Fruit fly (Drosophila melanogaster) whole organism, embryonic: ENCODE data around the gene Chd64.

ENCODE experiments used
- Asciz ChIP-seq: fragments of 200-800 bp; sonication (Bioruptor generic); optimal IDR thresholded peaks from 2 replicates; lab custom pipeline; 2017; ENCODE audit warnings: missing biosample characterization, mild to moderate bottlenecking, missing genetic modification characterization, missing genetic modification reagents
- CG10959 ChIP-seq: fragments of 200-800 bp; sonication (Bioruptor generic); IDR thresholded peaks from 2 replicates; pipeline ENCODE4 v1.3.6; 2022; ENCODE audit warnings: missing biosample characterization, missing genetic modification characterization
- CG11560 ChIP-seq: fragments of 200-800 bp; sonication (Bioruptor generic); IDR thresholded peaks from 3 replicates; pipeline ENCODE4 v1.3.6; 2022; ENCODE audit warnings: missing biosample characterization, missing genetic modification characterization
- CG12236 ChIP-seq: fragments of 200-800 bp; sonication (Bioruptor generic); optimal IDR thresholded peaks from 2 replicates; lab custom pipeline; 2016; ENCODE audit warnings: missing biosample characterization, missing genetic modification characterization
- CG12744 ChIP-seq: fragments of 200-800 bp; sonication (Bioruptor generic); optimal IDR thresholded peaks from 2 replicates; lab custom pipeline; 2016; ENCODE audit warnings: missing biosample characterization, missing genetic modification characterization
- CG13624 ChIP-seq: fragments of 200-800 bp; sonication (Bioruptor generic); optimal IDR thresholded peaks from 2 replicates; lab custom pipeline; 2016; ENCODE audit warnings: missing biosample characterization, missing genetic modification characterization
- CG14860 ChIP-seq: fragments of 200-800 bp; sonication (Bioruptor generic); IDR thresholded peaks from 3 replicates; pipeline ENCODE4 v1.3.6; 2022; ENCODE audit warnings: missing biosample characterization, missing genetic modification characterization; ENCODE audit not compliant: partially characterized antibody
- CG1603 ChIP-seq: fragments of 200-800 bp; sonication (Bioruptor generic); optimal IDR thresholded peaks from 2 replicates; lab custom pipeline; 2019; ENCODE audit warnings: missing biosample characterization, mild to moderate bottlenecking, missing genetic modification characterization, moderate library complexity
- CG17612 ChIP-seq: fragments of 200-800 bp; sonication (Bioruptor generic); IDR thresholded peaks from 2 replicates; pipeline ENCODE4 v1.3.6; 2022; ENCODE audit warnings: missing biosample characterization, missing genetic modification characterization
- CG1792 ChIP-seq: fragments of 200-800 bp; sonication (Bioruptor generic); optimal IDR thresholded peaks from 2 replicates; lab custom pipeline; 2016; ENCODE audit warnings: missing biosample characterization, missing genetic modification characterization
- CG18764 ChIP-seq: fragments of 200-800 bp; sonication (Bioruptor generic); optimal IDR thresholded peaks from 3 replicates; lab custom pipeline; 2016; ENCODE audit warnings: missing biosample characterization, missing genetic modification characterization
- CG3163 ChIP-seq: fragments of 200-800 bp; sonication (Bioruptor generic); optimal IDR thresholded peaks from 3 replicates; lab custom pipeline; 2016; ENCODE audit warnings: missing biosample characterization, missing genetic modification characterization
- CG4617 ChIP-seq: fragments of 200-800 bp; sonication (Bioruptor generic); optimal IDR thresholded peaks from 3 replicates; lab custom pipeline; 2016; ENCODE audit warnings: missing biosample characterization, missing genetic modification characterization, borderline replicate concordance
- CG5245 ChIP-seq: fragments of 200-800 bp; sonication (Bioruptor generic); optimal IDR thresholded peaks from 3 replicates; lab custom pipeline; 2016; ENCODE audit warnings: missing biosample characterization, missing genetic modification characterization
- CG7556 ChIP-seq: fragments of 200-800 bp; sonication (Bioruptor generic); optimal IDR thresholded peaks from 2 replicates; lab custom pipeline; 2017; ENCODE audit warnings: missing biosample characterization, mild to moderate bottlenecking, missing genetic modification characterization
- CG7786 ChIP-seq: fragments of 200-800 bp; sonication (Bioruptor generic); optimal IDR thresholded peaks from 2 replicates; lab custom pipeline; 2016; ENCODE audit warnings: missing biosample characterization, missing genetic modification characterization
- CG7928 ChIP-seq: fragments of 200-800 bp; sonication (Bioruptor generic); optimal IDR thresholded peaks from 2 replicates; lab custom pipeline; 2017; ENCODE audit warnings: missing biosample characterization, mild to moderate bottlenecking, missing genetic modification characterization
- CG7987 ChIP-seq: fragments of 200-800 bp; sonication (Bioruptor generic); optimal IDR thresholded peaks from 2 replicates; lab custom pipeline; 2018; ENCODE audit warnings: missing biosample characterization, mild to moderate bottlenecking, missing genetic modification characterization, moderate library complexity
- CG8924 ChIP-seq: fragments of 200-800 bp; optimal IDR thresholded peaks from 3 replicates; lab custom pipeline; 2019; ENCODE audit warnings: missing biosample characterization, mild to moderate bottlenecking, missing genetic modification characterization, moderate library complexity
- CHES-1-like ChIP-seq: fragments of 200-800 bp; sonication (Bioruptor generic); optimal IDR thresholded peaks from 2 replicates; lab custom pipeline; 2016; ENCODE audit warnings: missing biosample characterization, missing genetic modification characterization
- CrebB ChIP-seq: fragments of 200-800 bp; sonication (Bioruptor generic); optimal IDR thresholded peaks from 3 replicates; lab custom pipeline; 2018; ENCODE audit warnings: missing biosample characterization, mild to moderate bottlenecking, missing genetic modification characterization
- D19B ChIP-seq: fragments of 200-800 bp; sonication (Bioruptor generic); optimal IDR thresholded peaks from 2 replicates; lab custom pipeline; 2017; ENCODE audit warnings: missing biosample characterization, mild to moderate bottlenecking, missing genetic modification characterization
- Dad ChIP-seq: fragments of 200-800 bp; sonication (Bioruptor generic); optimal IDR thresholded peaks from 3 replicates; lab custom pipeline; 2016; ENCODE audit warnings: missing biosample characterization, missing genetic modification characterization
- Dfd ChIP-seq, 2 experiments: fragments of >200 bp; optimal IDR thresholded peaks; 2 replicates each; lab custom pipeline; 2017; ENCODE audit warnings: missing biosample characterization in 2 of 2, missing genetic modification characterization in 2 of 2
- Doc2 ChIP-seq: fragments of 200-800 bp; sonication (Bioruptor generic); IDR thresholded peaks from 2 replicates; pipeline ENCODE4 v1.3.6; 2022; ENCODE audit warnings: missing biosample characterization, missing genetic modification characterization
- Drgx ChIP-seq: fragments of 200-800 bp; sonication (Bioruptor generic); IDR thresholded peaks from 2 replicates; pipeline ENCODE4 v1.3.6; 2022; ENCODE audit warnings: missing biosample characterization, missing genetic modification characterization
- Lpt ChIP-seq: fragments of >200 bp; optimal IDR thresholded peaks from 2 replicates; lab custom pipeline; 2018; ENCODE audit warnings: missing biosample characterization, missing genetic modification characterization
- MTF-1 ChIP-seq: fragments of 200-800 bp; sonication (Bioruptor generic); optimal IDR thresholded peaks from 2 replicates; lab custom pipeline; 2018; ENCODE audit warnings: missing biosample characterization, mild to moderate bottlenecking, missing genetic modification characterization, borderline replicate concordance
- Pdp1 ChIP-seq, 2 experiments: fragments of 200-800 bp; sonication (Bioruptor generic); optimal IDR thresholded peaks; 3 replicates each; lab custom pipeline; 2016; ENCODE audit warnings: missing biosample characterization in 2 of 2, missing genetic modification characterization in 2 of 2, mild to moderate bottlenecking in 1 of 2, moderate library complexity in 1 of 2
- Rfx ChIP-seq: fragments of 200-800 bp; sonication (Bioruptor generic); IDR thresholded peaks from 2 replicates; pipeline ENCODE4 v1.3.6; 2022; ENCODE audit warnings: missing biosample characterization, missing genetic modification characterization
- YL-1 ChIP-seq: fragments of 200-800 bp; sonication (Bioruptor generic); optimal IDR thresholded peaks from 3 replicates; lab custom pipeline; 2017; ENCODE audit warnings: missing biosample characterization, mild to moderate bottlenecking, missing genetic modification characterization
- ase ChIP-seq: fragments of 200-800 bp; sonication (Bioruptor generic); IDR thresholded peaks from 3 replicates; pipeline ENCODE4 v1.3.6; 2022; ENCODE audit warnings: missing biosample characterization, missing genetic modification characterization
- bcd ChIP-seq: fragments of 200-800 bp; sonication (Bioruptor generic); optimal IDR thresholded peaks from 2 replicates; lab custom pipeline; 2017; ENCODE audit warnings: missing biosample characterization, mild to moderate bottlenecking, missing genetic modification characterization
- chif ChIP-seq, 2 experiments: fragments of 200-800 bp; sonication (Bioruptor generic); optimal IDR thresholded peaks; 3 replicates each; lab custom pipeline; 2016; ENCODE audit warnings: missing biosample characterization in 2 of 2, missing genetic modification characterization in 2 of 2
- chinmo ChIP-seq: fragments of 200-800 bp; sonication (Bioruptor generic); IDR thresholded peaks from 4 replicates; pipeline ENCODE4 v1.3.6; 2022; ENCODE audit warnings: missing biosample characterization, missing genetic modification characterization; ENCODE audit not compliant: partially characterized antibody
- dimm ChIP-seq: fragments of 200-800 bp; sonication (Bioruptor generic); IDR thresholded peaks from 2 replicates; pipeline ENCODE4 v1.3.6; 2022; ENCODE audit warnings: missing biosample characterization, missing genetic modification characterization
- disco-r ChIP-seq: fragments of 200-800 bp; sonication (Bioruptor generic); optimal IDR thresholded peaks from 2 replicates; lab custom pipeline; 2016; ENCODE audit warnings: missing biosample characterization, missing genetic modification characterization
- inv ChIP-seq: fragments of 200-800 bp; sonication (Bioruptor generic); IDR thresholded peaks from 2 replicates; pipeline ENCODE4 v1.3.6; 2022; ENCODE audit warnings: missing biosample characterization, missing genetic modification characterization; ENCODE audit not compliant: partially characterized antibody
- jing ChIP-seq: fragments of 200-800 bp; sonication (Bioruptor generic); optimal IDR thresholded peaks from 2 replicates; lab custom pipeline; 2018; ENCODE audit warnings: missing biosample characterization, mild to moderate bottlenecking, missing genetic modification characterization
- jumu ChIP-seq: fragments of 200-800 bp; sonication (Bioruptor generic); optimal IDR thresholded peaks from 3 replicates; lab custom pipeline; 2016; ENCODE audit warnings: missing biosample characterization, missing genetic modification characterization
- mld ChIP-seq: fragments of 200-800 bp; sonication (Bioruptor generic); IDR thresholded peaks from 3 replicates; pipeline ENCODE4 v1.3.6; 2022; ENCODE audit warnings: missing biosample characterization, missing genetic modification characterization; ENCODE audit not compliant: partially characterized antibody
- pb ChIP-seq: fragments of 200-800 bp; sonication (Bioruptor generic); optimal IDR thresholded peaks from 3 replicates; lab custom pipeline; 2016; ENCODE audit warnings: missing biosample characterization, missing genetic modification characterization
- pros ChIP-seq: fragments of 200-800 bp; sonication (Bioruptor generic); optimal IDR thresholded peaks from 3 replicates; lab custom pipeline; 2019; ENCODE audit warnings: missing biosample characterization, mild to moderate bottlenecking, missing genetic modification characterization, moderate library complexity
- schlank ChIP-seq: fragments of 200-800 bp; sonication (Bioruptor generic); optimal IDR thresholded peaks from 2 replicates; lab custom pipeline; 2018; ENCODE audit warnings: missing biosample characterization, mild to moderate bottlenecking, missing genetic modification characterization
- shn ChIP-seq: fragments of 200-800 bp; sonication (Bioruptor generic); optimal IDR thresholded peaks from 3 replicates; lab custom pipeline; 2016; ENCODE audit warnings: missing biosample characterization, missing genetic modification characterization
- sqz ChIP-seq: fragments of 200-800 bp; sonication (Bioruptor generic); optimal IDR thresholded peaks from 3 replicates; lab custom pipeline; 2018; ENCODE audit warnings: missing biosample characterization, mild to moderate bottlenecking, missing genetic modification characterization
- ssp ChIP-seq: fragments of 200-800 bp; sonication (Bioruptor generic); IDR thresholded peaks from 2 replicates; pipeline ENCODE4 v1.3.6; 2022; ENCODE audit warnings: missing biosample characterization, missing genetic modification characterization
- tup ChIP-seq: fragments of 200-800 bp; sonication (Bioruptor generic); optimal IDR thresholded peaks from 2 replicates; lab custom pipeline; 2016; ENCODE audit warnings: missing biosample characterization, mild to moderate bottlenecking, missing genetic modification characterization, moderate library complexity
- twi ChIP-seq: fragments of 200-800 bp; optimal IDR thresholded peaks from 2 replicates; lab custom pipeline; 2019; ENCODE audit warnings: missing biosample characterization, mild to moderate bottlenecking, missing genetic modification characterization, moderate library complexity
- zfh2 ChIP-seq: fragments of 200-800 bp; sonication (Bioruptor generic); optimal IDR thresholded peaks from 2 replicates; lab custom pipeline; 2016; ENCODE audit warnings: missing biosample characterization, missing genetic modification characterization

The Chd64 gene

DNA sequence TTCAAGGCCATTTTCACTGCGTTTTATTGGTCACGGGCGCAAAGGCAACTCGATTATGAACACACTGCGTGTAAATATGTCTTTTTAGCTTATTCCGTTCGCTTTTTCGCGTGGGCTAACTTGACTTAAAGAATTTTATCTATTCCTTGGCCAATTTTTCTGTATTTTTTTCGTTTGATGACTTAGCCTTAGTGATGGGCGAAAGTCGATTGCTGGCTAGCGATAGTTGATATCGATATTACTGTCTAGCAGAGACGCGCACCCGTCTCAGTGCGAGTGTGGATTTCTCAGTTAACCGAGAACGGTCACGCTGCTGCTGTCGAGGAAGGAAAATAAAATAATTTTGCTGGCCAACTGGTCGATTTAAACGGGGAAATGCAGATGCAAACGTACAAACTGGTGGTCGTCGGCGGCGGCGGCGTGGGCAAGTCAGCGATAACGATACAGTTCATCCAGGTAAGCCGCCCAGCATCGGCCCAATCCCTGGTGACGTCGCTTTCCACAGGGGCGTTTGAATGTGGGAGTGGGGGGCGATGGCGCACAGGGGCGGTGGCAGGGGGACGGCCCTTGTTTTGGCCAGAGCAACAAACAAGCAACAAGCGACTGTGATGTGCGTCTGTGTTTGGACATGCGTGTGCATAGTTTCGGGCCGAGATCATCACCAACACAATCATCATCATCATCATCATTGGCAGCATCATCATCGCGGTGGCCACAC lies 16.8 kb upstream of the Chd64 start, which contains the start of the genes Rop and Ras64B (continued):
- TF ChIP-seq CG18764 (GFP tag; lab: Kevin White, UChicago) (no peak), CG10959 (GFP tag; lab: Robert Waterston, UW) (no peak), CG4617 (GFP tag; lab: Kevin White, UChicago) (peak; percentile 99), CG13624 (GFP tag; lab: Kevin White, UChicago) (peak; percentile 43), CG12744 (GFP tag; lab: Kevin White, UChicago) (no peak), disco-r (GFP tag; lab: Kevin White, UChicago) (no peak), zfh2 (peak; percentile 1), sqz (GFP tag; lab: Kevin White, UChicago) (peak; percentile 94), MTF-1 (GFP tag; lab: Kevin White, UChicago) (peak; percentile 82), twi (tag; lab: Kevin White, UChicago) (peak; percentile 0), Asciz (GFP tag; lab: Kevin White, UChicago) (no peak), Drgx (GFP tag; lab: Robert Waterston, UW) (no peak), CHES-1-like (GFP tag; lab: Kevin White, UChicago) (peak; percentile 75), Lpt (GFP tag; lab: Kevin White, UChicago) (no peak), inv (GFP tag; lab: Robert Waterston, UW) (peak; percentile 79), schlank (tag; lab: Kevin White, UChicago) (no peak), Doc2 (no peak), dimm (GFP tag; lab: Robert Waterston, UW) (no peak), mld (GFP tag; lab: Robert Waterston, UW) (peak; percentile 52; the same call in 1 of the 3 replicates), CG7786 (peak; percentile 15), tup (no peak), jing (no peak), chinmo (GFP tag; lab: Robert Waterston, UW) (0 out of 4 replicates have a peak, but pooled peaks have one; percentile 63), CG7928 (GFP tag; lab: Kevin White, UChicago) (peak; percentile 50), CG17612 (GFP tag; lab: Robert Waterston, UW) (no peak), CG3163 (peak; percentile 46), ase (GFP tag; lab: Robert Waterston, UW) (no peak), CG1792 (GFP tag; lab: Kevin White, UChicago) (no peak), CG11560 (tag; lab: Robert Waterston, UW) (no peak), Dad (peak; percentile 47), pb (GFP tag; lab: Kevin White, UChicago) (peak; percentile 30), Dfd (GFP tag; optimal IDR thresholded peaks at IDR 0.05; lab: Kevin White, UChicago) (no peak), Rfx (GFP tag; lab: Robert Waterston, UW) (no peak), ssp (no peak), D19B (GFP tag; lab: Kevin White, UChicago) (no peak), jumu (peak; percentile 26), chif (GFP tag; optimal IDR thresholded peaks at IDR 0.05; lab: Kevin White, UChicago) (no peak), CG7987 (peak; percentile 32), pros (GFP tag; lab: Kevin White, UChicago) (no peak), CG1603 (tag; lab: Kevin White, UChicago) (peak; percentile 85), CG12236 (GFP tag; lab: Kevin White, UChicago) (no peak), CrebB (tag; lab: Kevin White, UChicago) (peak; percentile 15), CG5245 (GFP tag; lab: Kevin White, UChicago) (no peak), CG14860 (GFP tag; lab: Robert Waterston, UW) (peak; percentile 42; the same call in 1 of the 3 replicates), bcd (GFP tag; lab: Kevin White, UChicago) (no peak), Pdp1 (GFP tag; optimal IDR thresholded peaks at IDR 0.05; lab: Kevin White, UChicago) (peak in 1 of 2 experiments; percentile 40), shn (GFP tag; lab: Kevin White, UChicago) (peak; percentile 4), CG8924 (tag; lab: Kevin White, UChicago) (peak; percentile 61), YL-1 (GFP tag; lab: Kevin White, UChicago) (peak; percentile 99), CG7556 (GFP tag; lab: Kevin White, UChicago) (no peak)
